Worm (Caenorhabditis elegans) whole organism, L1 larva: ENCODE data around the gene fbxb-1.

Experiments used
- elt-2 ChIP-seq: sonication (generic microtip); optimal IDR thresholded peaks from 2 replicates; lab custom pipeline; 2016; ENCODE audit warnings: missing genetic modification characterization, mild to moderate bottlenecking, inconsistent platforms, missing compliant biosample characterization, missing genetic modification reagents
- ets-5 ChIP-seq: fragments of 200-800 bp; sonication (Bioruptor generic); IDR thresholded peaks from 2 replicates; pipeline ENCODE4 v1.3.6; 2022; ENCODE audit warnings: missing genetic modification characterization, missing compliant biosample characterization
- hlh-17 ChIP-seq: fragments of 200-800 bp; sonication (Bioruptor generic); optimal IDR thresholded peaks from 2 replicates; lab custom pipeline; 2018; ENCODE audit warnings: missing genetic modification characterization, mild to moderate bottlenecking, missing compliant biosample characterization, moderate library complexity, borderline replicate concordance
- skn-1 ChIP-seq: fragments of 150-350 bp; optimal IDR thresholded peaks from 2 replicates; lab custom pipeline; 2014; ENCODE audit warnings: missing biosample characterization, missing genetic modification characterization
- unc-62 ChIP-seq: fragments of 150-350 bp; optimal IDR thresholded peaks from 2 replicates; lab custom pipeline; 2014; ENCODE audit warnings: missing biosample characterization, missing genetic modification reagents, missing genetic modification characterization
- ztf-4 ChIP-seq: fragments of 150-350 bp; optimal IDR thresholded peaks from 2 replicates; lab custom pipeline; 2014; ENCODE audit warnings: missing biosample characterization, missing genetic modification characterization

- TF ChIP-seq elt-2 (tag; lab: Kevin White, UChicago) (no peak), unc-62 (GFP tag; lab: Kevin White, UChicago) (no peak), ets-5 (GFP tag; lab: Robert Waterston, UW) (no peak), ztf-4 (tag; lab: Kevin White, UChicago) (no peak), skn-1 (tag; lab: Kevin White, UChicago) (no peak), hlh-17 (GFP tag; lab: Kevin White, UChicago) (no peak)
Measured at ce11 chrV:19251844-19252243, 11.7 kb downstream of the fbxb-1 start, which contains the start of gene F21D9.11.
